Fruit fly (Drosophila melanogaster): Measurements from ENCODE around the gene CycK.
A peak's percentile ranks its signal among the peaks of the same experiment; 100 is the strongest.

The CycK gene

DNA sequence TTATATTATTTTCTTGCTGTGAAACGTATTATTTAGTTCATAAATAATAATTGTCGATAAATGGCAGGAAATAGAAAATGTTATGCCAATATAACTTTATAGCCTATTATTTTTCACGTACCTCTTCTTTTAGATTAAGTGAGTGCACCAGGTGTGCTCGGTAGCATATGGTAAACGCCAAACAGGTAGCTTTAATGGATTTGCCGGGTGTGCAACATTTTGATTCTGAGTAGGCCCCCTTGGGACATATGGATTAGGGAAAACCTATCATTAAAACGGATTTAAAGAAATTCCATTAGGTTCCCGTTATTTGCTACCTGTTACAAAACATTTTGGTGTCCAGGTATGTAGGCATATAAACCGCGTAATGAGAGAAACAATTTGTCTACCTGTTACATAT lies 21.4 kb upstream of the CycK start, which contains the start of gene dunk:
dunk (plus strand) TSS at position 301 of the 400 bp plus-strand sequence.
- TF ChIP-seq rn (GFP tag; IDR thresholded peaks at IDR 0.05) (no peak), CG15710 (tag; optimal IDR thresholded peaks at IDR 0.05) (no peak), EcR (GFP tag; optimal IDR thresholded peaks at IDR 0.05) (no peak), Pif1A (GFP tag; optimal IDR thresholded peaks at IDR 0.05) (no peak), Ets98B (GFP tag; IDR thresholded peaks at IDR 0.05) (no peak), CG13204 (GFP tag; optimal IDR thresholded peaks at IDR 0.05) (no peak), CG34367 (tag; optimal IDR thresholded peaks at IDR 0.05) (no peak), gl (tag; optimal IDR thresholded peaks at IDR 0.05) (no peak), Snoo (tag; optimal IDR thresholded peaks at IDR 0.05) (no peak), CG9948 (tag; optimal IDR thresholded peaks at IDR 0.05) (no peak), CG12605 (GFP tag; IDR thresholded peaks at IDR 0.05) (no peak), fd96Ca (GFP tag; IDR thresholded peaks at IDR 0.05) (no peak)

DNA sequence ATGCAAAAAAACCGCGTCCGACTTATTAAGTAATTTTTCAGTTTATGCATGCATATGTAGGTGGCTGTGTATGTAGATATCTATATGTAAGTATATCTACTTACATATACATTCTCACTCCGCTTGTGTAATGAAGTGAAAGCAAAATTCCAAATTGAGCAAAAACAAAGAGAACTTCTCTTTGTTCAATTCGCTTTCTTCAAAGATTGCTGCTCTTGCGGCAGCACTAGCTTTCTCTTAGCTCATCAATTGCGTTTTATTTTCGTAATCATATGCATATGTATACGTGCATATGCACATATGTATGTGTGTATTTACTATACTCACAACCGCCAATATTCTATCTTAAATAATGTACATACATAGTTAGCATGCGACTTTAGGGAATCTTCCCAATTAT lies 18.8 kb upstream of the CycK start:
- 0 out of 2 replicates have a peak, but pooled peaks have one; percentile 16 for TF ChIP-seq CG12605 (GFP tag; IDR thresholded peaks at IDR 0.05)
- no peak for TF ChIP-seq CG17806 (tag; optimal IDR thresholded peaks at IDR 0.05)
- peak; percentile 11 for TF ChIP-seq EcR (GFP tag; optimal IDR thresholded peaks at IDR 0.05)
- no peak for TF ChIP-seq Snoo (tag; optimal IDR thresholded peaks at IDR 0.05)

DNA sequence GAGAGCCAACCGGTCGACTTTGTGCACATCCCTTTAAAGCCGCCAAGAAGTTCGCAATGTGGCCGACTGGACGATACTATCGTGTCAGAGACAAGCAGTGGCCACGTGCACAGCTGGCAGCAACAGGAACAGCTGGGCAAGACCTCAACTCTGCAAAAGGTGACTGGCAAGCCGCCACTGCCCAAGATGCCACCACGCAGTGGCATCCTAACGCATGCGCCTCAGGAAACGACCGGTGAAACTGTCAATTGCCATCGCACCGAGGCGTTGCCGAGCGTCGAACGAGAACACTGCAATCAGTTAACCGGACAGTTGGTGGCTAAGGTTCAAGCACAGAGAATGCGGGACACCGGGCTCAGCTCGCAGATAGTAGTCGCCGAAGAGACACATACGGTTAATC lies 16.3 kb upstream of the CycK start:
- TF ChIP-seq CG13204 (GFP tag; optimal IDR thresholded peaks at IDR 0.05) (no peak), CG10348 (GFP tag; IDR thresholded peaks at IDR 0.05) (no peak), CG9948 (tag; optimal IDR thresholded peaks at IDR 0.05) (no peak), rn (GFP tag; IDR thresholded peaks at IDR 0.05) (no peak), D1 (tag; optimal IDR thresholded peaks at IDR 0.05) (no peak), CG4496 (GFP tag; IDR thresholded peaks at IDR 0.05) (no peak), CG12605 (GFP tag; IDR thresholded peaks at IDR 0.05) (no peak), Pif1B (GFP tag; optimal IDR thresholded peaks at IDR 0.05) (no peak), EcR (GFP tag; optimal IDR thresholded peaks at IDR 0.05) (no peak), CG15710 (tag; optimal IDR thresholded peaks at IDR 0.05) (no peak), Ets98B (GFP tag; IDR thresholded peaks at IDR 0.05) (no peak), CG17806 (tag; optimal IDR thresholded peaks at IDR 0.05) (no peak), fd96Ca (GFP tag; IDR thresholded peaks at IDR 0.05) (no peak), gl (tag; optimal IDR thresholded peaks at IDR 0.05) (no peak), CG34367 (tag; optimal IDR thresholded peaks at IDR 0.05) (no peak), CG8159 (tag; optimal IDR thresholded peaks at IDR 0.05) (no peak), Snoo (tag; optimal IDR thresholded peaks at IDR 0.05) (no peak), CG14655 (GFP tag; optimal IDR thresholded peaks at IDR 0.05) (no peak), CG32121 (GFP tag; IDR thresholded peaks at IDR 0.05) (no peak), Pif1A (GFP tag; optimal IDR thresholded peaks at IDR 0.05) (no peak)

dm6 chr2L:22145269-22145917 lies 15.5 kb upstream of the CycK start:
- TF ChIP-seq D1 (tag; optimal IDR thresholded peaks at IDR 0.05), result no peak
- peak; percentile 26; the same call in 1 of the 2 replicates for TF ChIP-seq CG12605 (GFP tag; IDR thresholded peaks at IDR 0.05)
- TF ChIP-seq CG8159 (tag; optimal IDR thresholded peaks at IDR 0.05), result no peak

dm6 chr2L:22144127-22144526 lies 14.2 kb upstream of the CycK start:
- TF ChIP-seq EcR (GFP tag; optimal IDR thresholded peaks at IDR 0.05) (no peak), Ets98B (GFP tag; IDR thresholded peaks at IDR 0.05) (peak; percentile 5; the same call in 1 of the 2 replicates), gl (tag; optimal IDR thresholded peaks at IDR 0.05) (no peak), CG8301 (tag; optimal IDR thresholded peaks at IDR 0.05) (no peak), CG10348 (GFP tag; IDR thresholded peaks at IDR 0.05) (no peak), D1 (tag; optimal IDR thresholded peaks at IDR 0.05) (no peak), rn (GFP tag; IDR thresholded peaks at IDR 0.05) (no peak)

DNA sequence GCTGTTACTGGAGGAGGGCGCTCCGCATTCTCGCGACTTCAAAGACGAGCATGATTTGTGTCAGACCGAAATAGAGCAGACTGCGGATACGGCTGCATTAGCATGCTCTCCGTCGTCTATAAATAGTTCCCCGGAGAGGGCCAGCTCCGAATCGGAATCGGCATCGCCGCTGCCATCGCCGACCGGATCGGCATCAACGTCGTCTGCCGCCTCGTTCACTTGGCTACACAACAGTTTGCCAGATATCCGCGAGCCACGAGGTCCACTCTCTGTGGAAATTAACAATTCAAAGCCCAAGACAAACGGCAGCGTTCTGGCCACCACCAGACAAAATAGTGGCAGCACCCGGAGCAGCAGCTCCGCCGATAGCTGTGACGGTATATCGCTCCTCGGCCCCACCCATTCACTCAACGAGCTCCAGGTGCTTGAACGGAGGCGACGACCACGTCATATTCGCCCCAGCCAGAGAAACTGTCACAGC lies 12.8 kb upstream of the CycK start:
- TF ChIP-seq CG8301 (tag; optimal IDR thresholded peaks at IDR 0.05), result no peak
- no peak for TF ChIP-seq CG14655 (GFP tag; optimal IDR thresholded peaks at IDR 0.05)
- no peak for TF ChIP-seq gl (tag; optimal IDR thresholded peaks at IDR 0.05)
- no peak for TF ChIP-seq CG8159 (tag; optimal IDR thresholded peaks at IDR 0.05)
- no peak for TF ChIP-seq Pif1A (GFP tag; optimal IDR thresholded peaks at IDR 0.05)
- no peak for TF ChIP-seq Ets98B (GFP tag; IDR thresholded peaks at IDR 0.05)
- TF ChIP-seq CG34367 (tag; optimal IDR thresholded peaks at IDR 0.05), result no peak
- no peak for TF ChIP-seq CG15710 (tag; optimal IDR thresholded peaks at IDR 0.05)
- TF ChIP-seq CG9948 (tag; optimal IDR thresholded peaks at IDR 0.05), result no peak
- TF ChIP-seq CG4496 (GFP tag; IDR thresholded peaks at IDR 0.05), result no peak
- no peak for TF ChIP-seq D1 (tag; optimal IDR thresholded peaks at IDR 0.05)
- TF ChIP-seq CG17806 (tag; optimal IDR thresholded peaks at IDR 0.05), result no peak
- TF ChIP-seq CG10348 (GFP tag; IDR thresholded peaks at IDR 0.05), result no peak
- no peak for TF ChIP-seq EcR (GFP tag; optimal IDR thresholded peaks at IDR 0.05)

DNA sequence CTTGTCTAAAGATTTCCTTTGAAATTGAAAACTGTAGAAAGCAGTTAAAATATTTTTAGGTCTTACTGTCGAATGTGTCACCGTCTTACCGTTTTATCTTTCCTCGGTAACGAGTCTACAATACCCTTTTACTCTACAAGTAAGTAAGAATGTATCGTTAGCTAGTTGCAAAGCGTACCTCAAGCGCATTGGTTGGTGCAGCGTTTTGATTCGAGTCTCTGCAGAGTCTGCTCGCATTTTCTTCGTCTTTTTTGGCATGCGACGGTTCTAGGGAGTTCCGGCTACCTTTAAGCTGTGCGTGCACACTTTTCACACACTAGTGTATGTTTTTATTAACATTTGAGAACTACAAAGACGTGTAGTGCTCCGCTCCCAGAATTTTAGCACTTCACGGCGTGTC lies 10.0 kb upstream of the CycK start:
- TF ChIP-seq Snoo (tag; optimal IDR thresholded peaks at IDR 0.05) (no peak), CG34367 (tag; optimal IDR thresholded peaks at IDR 0.05) (no peak), CG10348 (GFP tag; IDR thresholded peaks at IDR 0.05) (no peak), Ets98B (GFP tag; IDR thresholded peaks at IDR 0.05) (no peak), Pif1A (GFP tag; optimal IDR thresholded peaks at IDR 0.05) (no peak), CG8301 (tag; optimal IDR thresholded peaks at IDR 0.05) (no peak)

All from whole organism, pupa.